Worm (Caenorhabditis elegans) whole organism, early embryonic: Measurements from ENCODE around the gene F31F6.2.
A peak's percentile ranks its signal among the peaks of the same experiment; 100 is the strongest.

Experiments
- B0310.2 ChIP-seq: sonication (generic microtip); optimal IDR thresholded peaks from 2 replicates; lab custom pipeline; 2016; ENCODE audit warnings: mild to moderate bottlenecking, missing genetic modification characterization, missing compliant biosample characterization
- F13C5.2 ChIP-seq: sonication (generic microtip); optimal IDR thresholded peaks from 2 replicates; lab custom pipeline; 2017; ENCODE audit warnings: mild to moderate bottlenecking, missing genetic modification characterization, inconsistent platforms, missing compliant biosample characterization
- aly-1 ChIP-seq: sonication (generic microtip); optimal IDR thresholded peaks from 2 replicates; lab custom pipeline; 2016; ENCODE audit warnings: missing genetic modification characterization, missing compliant biosample characterization
- ama-1 ChIP-seq: fragments of 150-350 bp; optimal IDR thresholded peaks from 2 replicates; lab custom pipeline; 2014
- ceh-13 ChIP-seq: fragments of 200-800 bp; sonication (Bioruptor generic); optimal IDR thresholded peaks from 2 replicates; lab custom pipeline; 2018; ENCODE audit warnings: mild to moderate bottlenecking, missing genetic modification characterization, missing compliant biosample characterization
- ceh-36 ChIP-seq: sonication (generic microtip); optimal IDR thresholded peaks from 2 replicates; lab custom pipeline; 2016; ENCODE audit warnings: missing genetic modification characterization, inconsistent platforms, missing compliant biosample characterization
- ets-7 ChIP-seq: sonication (generic microtip); optimal IDR thresholded peaks from 2 replicates; lab custom pipeline; 2016; ENCODE audit warnings: missing genotype, missing genetic modification characterization, missing compliant biosample characterization
- flt-1 ChIP-seq: fragments of 200-800 bp; sonication (Bioruptor generic); IDR thresholded peaks from 2 replicates; pipeline ENCODE4 v1.3.6; 2022; ENCODE audit warnings: missing genetic modification characterization, missing compliant biosample characterization
- hmbx-1 ChIP-seq: sonication (generic microtip); optimal IDR thresholded peaks from 2 replicates; lab custom pipeline; 2016; ENCODE audit warnings: mild to moderate bottlenecking, missing genetic modification characterization, missing compliant biosample characterization
- hmg-4 ChIP-seq: fragments of 200-800 bp; sonication (Bioruptor generic); optimal IDR thresholded peaks from 2 replicates; lab custom pipeline; 2018; ENCODE audit warnings: mild to moderate bottlenecking, missing genetic modification characterization, missing compliant biosample characterization
- hnd-1 ChIP-seq: sonication (generic microtip); optimal IDR thresholded peaks from 2 replicates; lab custom pipeline; 2016; ENCODE audit warnings: missing genetic modification characterization, missing compliant biosample characterization
- pes-1 ChIP-seq: fragments of 200-800 bp; sonication (Bioruptor generic); IDR thresholded peaks from 2 replicates; pipeline ENCODE4 v1.3.6; 2022; ENCODE audit warnings: missing genetic modification reagents, missing genetic modification characterization, missing compliant biosample characterization
- scrt-1 ChIP-seq: fragments of 200-800 bp; sonication (Bioruptor generic); IDR thresholded peaks from 2 replicates; pipeline ENCODE4 v1.3.6; 2022; ENCODE audit warnings: missing genetic modification characterization, missing compliant biosample characterization
- sea-1 ChIP-seq: fragments of 200-800 bp; sonication (Bioruptor generic); conservative IDR thresholded peaks from 2 replicates; pipeline ENCODE4 v1.3.6; 2022; ENCODE audit warnings: missing genetic modification characterization, missing compliant biosample characterization
- tbx-11 ChIP-seq: fragments of 200-800 bp; sonication (Bioruptor generic); IDR thresholded peaks from 2 replicates; pipeline ENCODE4 v1.3.6; 2022; ENCODE audit warnings: missing genetic modification characterization, missing compliant biosample characterization
- tbx-37 ChIP-seq: fragments of 200-800 bp; sonication (Bioruptor generic); conservative IDR thresholded peaks from 2 replicates; pipeline ENCODE4 v1.3.6; 2022; ENCODE audit warnings: missing genetic modification reagents, missing genetic modification characterization, missing compliant biosample characterization
- tra-4 ChIP-seq: sonication (generic microtip); optimal IDR thresholded peaks from 2 replicates; lab custom pipeline; 2017; ENCODE audit warnings: missing genetic modification characterization, missing compliant biosample characterization

Gene F31F6.2

DNA sequence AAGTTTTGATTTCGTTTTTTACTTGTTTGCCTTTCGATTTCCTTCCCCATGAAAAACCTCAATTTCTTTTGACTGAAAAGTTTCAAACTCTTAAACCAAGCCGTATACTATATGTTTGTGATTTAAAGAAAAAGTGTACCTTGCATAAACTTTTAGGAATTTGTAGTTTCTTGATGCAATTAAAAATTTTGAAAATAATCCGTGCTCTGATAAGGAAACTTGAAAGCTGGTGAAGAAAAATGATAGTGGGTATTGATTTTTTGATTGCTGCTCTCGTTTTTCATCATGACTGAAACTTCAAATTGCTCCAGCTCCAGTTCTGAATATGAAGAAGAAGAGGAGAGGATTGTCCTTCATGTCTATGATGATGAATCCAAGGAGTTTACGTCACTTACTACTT, 22.6 kb downstream of the F31F6.2 start, which contains the start of gene acd-3:
Gene acd-3, plus strand, starts transcription at position 222 of the 400 bp plus-strand sequence.
- TF ChIP-seq ets-7 (tag; lab: Kevin White, UChicago) (no peak), sea-1 (GFP tag; lab: Robert Waterston, UW) (no peak), flt-1 (no peak), tbx-37 (GFP tag; lab: Robert Waterston, UW) (no peak)

- TF ChIP-seq scrt-1 (GFP tag; lab: Robert Waterston, UW), result no peak
- no peak for TF ChIP-seq hmg-4 (GFP tag; lab: Kevin White, UChicago)
- no peak for TF ChIP-seq B0310.2 (tag; lab: Kevin White, UChicago)
- TF ChIP-seq hmbx-1 (tag; lab: Kevin White, UChicago), result no peak
- no peak for TF ChIP-seq flt-1
- TF ChIP-seq tra-4 (tag; lab: Kevin White, UChicago), result no peak
- TF ChIP-seq ceh-13 (GFP tag; lab: Kevin White, UChicago), result no peak
- no peak for TF ChIP-seq tbx-37 (GFP tag; lab: Robert Waterston, UW)
- no peak for TF ChIP-seq ama-1 (lab: Kevin White, UChicago)
- TF ChIP-seq pes-1 (GFP tag; lab: Robert Waterston, UW), result no peak
- no peak for TF ChIP-seq aly-1
- no peak for TF ChIP-seq F13C5.2 (tag; lab: Kevin White, UChicago)
- no peak for TF ChIP-seq ets-7 (tag; lab: Kevin White, UChicago)
Measured at ce11 chrX:14845637-14846036, 26.0 kb downstream of the F31F6.2 start, which contains the start of gene egrh-1. TSS of gene egrh-1 (plus strand) at chrX:14845937.

ce11 chrX:14844481-14844880, 27.2 kb downstream of the F31F6.2 start:
- TF ChIP-seq ceh-36 (tag; lab: Kevin White, UChicago) (no peak), aly-1 (no peak), flt-1 (no peak), hmbx-1 (tag; lab: Kevin White, UChicago) (no peak), ceh-13 (GFP tag; lab: Kevin White, UChicago) (no peak), hnd-1 (tag; lab: Kevin White, UChicago) (no peak), ets-7 (tag; lab: Kevin White, UChicago) (no peak), tbx-11 (no peak), hmg-4 (GFP tag; lab: Kevin White, UChicago) (no peak), tra-4 (tag; lab: Kevin White, UChicago) (no peak), pes-1 (GFP tag; lab: Robert Waterston, UW) (no peak), B0310.2 (tag; lab: Kevin White, UChicago) (no peak), scrt-1 (GFP tag; lab: Robert Waterston, UW) (no peak), tbx-37 (GFP tag; lab: Robert Waterston, UW) (no peak), ama-1 (lab: Kevin White, UChicago) (no peak), sea-1 (GFP tag; lab: Robert Waterston, UW) (no peak), F13C5.2 (tag; lab: Kevin White, UChicago) (no peak)

- no peak for TF ChIP-seq scrt-1 (GFP tag; lab: Robert Waterston, UW)
- no peak for TF ChIP-seq tbx-11
- no peak for TF ChIP-seq flt-1
- TF ChIP-seq tbx-37 (GFP tag; lab: Robert Waterston, UW), result no peak
- no peak for TF ChIP-seq ama-1 (lab: Kevin White, UChicago)
- TF ChIP-seq ceh-13 (GFP tag; lab: Kevin White, UChicago), result no peak
- no peak for TF ChIP-seq tra-4 (tag; lab: Kevin White, UChicago)
- no peak for TF ChIP-seq B0310.2 (tag; lab: Kevin White, UChicago)
- no peak for TF ChIP-seq sea-1 (GFP tag; lab: Robert Waterston, UW)
- TF ChIP-seq hmbx-1 (tag; lab: Kevin White, UChicago), result no peak
- TF ChIP-seq pes-1 (GFP tag; lab: Robert Waterston, UW), result no peak
- TF ChIP-seq ets-7 (tag; lab: Kevin White, UChicago), result no peak
- no peak for TF ChIP-seq hmg-4 (GFP tag; lab: Kevin White, UChicago)
- no peak for TF ChIP-seq aly-1
- TF ChIP-seq hnd-1 (tag; lab: Kevin White, UChicago), result no peak
- no peak for TF ChIP-seq F13C5.2 (tag; lab: Kevin White, UChicago)
- no peak for TF ChIP-seq ceh-36 (tag; lab: Kevin White, UChicago)
Measured at ce11 chrX:14842846-14843369, 28.8 kb downstream of the F31F6.2 start.

- TF ChIP-seq aly-1 (no peak), flt-1 (no peak), B0310.2 (tag; lab: Kevin White, UChicago) (no peak), hmbx-1 (tag; lab: Kevin White, UChicago) (no peak), scrt-1 (GFP tag; lab: Robert Waterston, UW) (no peak), F13C5.2 (tag; lab: Kevin White, UChicago) (peak; percentile 73), ceh-13 (GFP tag; lab: Kevin White, UChicago) (no peak), ets-7 (tag; lab: Kevin White, UChicago) (no peak), pes-1 (GFP tag; lab: Robert Waterston, UW) (no peak), hnd-1 (tag; lab: Kevin White, UChicago) (no peak), tbx-11 (no peak), hmg-4 (GFP tag; lab: Kevin White, UChicago) (peak; percentile 82), tra-4 (tag; lab: Kevin White, UChicago) (no peak), ceh-36 (tag; lab: Kevin White, UChicago) (no peak), sea-1 (GFP tag; lab: Robert Waterston, UW) (0 out of 2 replicates have a peak, but pooled peaks have one; percentile 39), ama-1 (lab: Kevin White, UChicago) (no peak), tbx-37 (GFP tag; lab: Robert Waterston, UW) (no peak)
Measured at ce11 chrX:14841030-14841429, 30.6 kb downstream of the F31F6.2 start.

- TF ChIP-seq hmg-4 (GFP tag; lab: Kevin White, UChicago), result no peak
- TF ChIP-seq ceh-36 (tag; lab: Kevin White, UChicago), result no peak
- TF ChIP-seq scrt-1 (GFP tag; lab: Robert Waterston, UW), result no peak
- TF ChIP-seq tra-4 (tag; lab: Kevin White, UChicago), result no peak
- no peak for TF ChIP-seq aly-1
- TF ChIP-seq F13C5.2 (tag; lab: Kevin White, UChicago), result no peak
- no peak for TF ChIP-seq hmbx-1 (tag; lab: Kevin White, UChicago)
- TF ChIP-seq tbx-11, result no peak
- TF ChIP-seq ets-7 (tag; lab: Kevin White, UChicago), result no peak
- TF ChIP-seq sea-1 (GFP tag; lab: Robert Waterston, UW), result no peak
- TF ChIP-seq flt-1, result no peak
- no peak for TF ChIP-seq pes-1 (GFP tag; lab: Robert Waterston, UW)
- no peak for TF ChIP-seq tbx-37 (GFP tag; lab: Robert Waterston, UW)
- TF ChIP-seq hnd-1 (tag; lab: Kevin White, UChicago), result no peak
- TF ChIP-seq B0310.2 (tag; lab: Kevin White, UChicago), result no peak
Measured at ce11 chrX:14838339-14838738, 33.3 kb downstream of the F31F6.2 start.
